Worm (Caenorhabditis elegans): ENCODE data around the gene Y55F3AM.13.

Y55F3AM.13 gene

DNA sequence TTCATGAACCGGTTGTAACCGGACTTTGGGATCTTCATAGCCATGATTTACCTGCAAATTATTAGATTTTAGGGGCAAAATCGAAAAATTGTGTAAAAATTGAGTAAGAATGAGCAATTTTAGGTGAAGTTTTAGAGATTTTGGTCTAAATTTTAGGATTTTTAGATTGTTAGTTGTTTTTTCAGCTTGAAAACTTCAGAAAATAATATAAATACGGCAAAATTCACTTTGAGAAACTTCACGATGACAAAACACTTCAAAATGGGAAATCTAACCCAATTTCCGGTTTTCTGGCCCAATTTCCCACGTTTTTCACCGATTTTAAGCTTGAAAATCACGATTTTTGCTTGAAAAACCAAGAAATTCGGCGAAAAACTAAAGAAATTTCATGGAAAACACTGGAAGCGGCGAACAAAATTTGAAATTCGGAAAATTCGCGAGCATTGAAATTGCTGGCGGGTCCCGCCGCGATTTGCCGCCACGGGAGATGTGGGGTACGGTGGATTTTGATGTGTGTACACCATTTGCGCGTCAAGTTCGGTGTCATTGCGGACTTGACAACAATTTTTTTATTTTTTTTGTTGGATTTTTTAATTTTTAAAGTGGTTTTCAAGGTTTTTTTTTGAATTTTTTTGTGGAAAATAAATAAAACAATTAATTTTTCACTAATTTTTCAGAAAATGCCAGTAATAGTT lies 37.9 kb upstream of the Y55F3AM.13 start, which contains the start of the genes cct-8 and Y55F3AR.2 (continued):
- TF ChIP-seq ceh-82 (tag; optimal IDR thresholded peaks at IDR 0.05): peak; percentile 95 to 99 (median 99)
- TF ChIP-seq fkh-8 (tag; optimal IDR thresholded peaks at IDR 0.05): peak; percentile 99
- peak; percentile 93 for TF ChIP-seq skn-1 (tag; optimal IDR thresholded peaks at IDR 0.05)
- TF ChIP-seq zip-4 (GFP tag; optimal IDR thresholded peaks at IDR 0.05): peak; percentile 97

DNA sequence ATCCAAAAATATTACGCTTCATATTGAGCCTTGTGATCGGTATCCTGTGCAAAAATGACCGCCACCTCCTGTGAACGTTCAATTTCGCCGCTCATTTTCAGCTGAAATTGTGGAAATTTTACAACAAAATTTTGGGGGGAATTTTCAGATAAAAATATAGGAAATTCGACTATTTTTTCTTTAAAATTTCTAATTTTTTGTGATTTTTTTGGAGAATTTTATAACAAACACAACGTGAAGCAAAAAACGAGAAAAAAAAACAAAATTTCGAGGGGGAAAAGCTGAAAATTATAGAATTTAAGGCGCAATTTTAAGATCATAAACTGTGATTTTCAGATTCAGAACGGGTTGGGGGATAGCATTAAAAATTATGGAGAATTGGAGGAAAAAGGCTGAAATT lies 30.8 kb upstream of the Y55F3AM.13 start, which contains the start of gene csn-4:
Gene csn-4 (minus strand): TSS at position 101 of the 400 bp plus-strand sequence.
- TF ChIP-seq nhr-11 (tag; optimal IDR thresholded peaks at IDR 0.05): no peak
- TF ChIP-seq nhr-77 (tag; optimal IDR thresholded peaks at IDR 0.05): no peak
- TF ChIP-seq efl-1 (optimal IDR thresholded peaks at IDR 0.05): no peak
- TF ChIP-seq efl-1 (GFP tag; optimal IDR thresholded peaks at IDR 0.05 in 1 of 2): peak in 1 of 2 experiments; percentile 63
- TF ChIP-seq efl-3 (GFP tag; optimal IDR thresholded peaks at IDR 0.05): no peak
- TF ChIP-seq nhr-20 (tag; optimal IDR thresholded peaks at IDR 0.05): no peak
- TF ChIP-seq egl-13 (tag; optimal IDR thresholded peaks at IDR 0.05): no peak
- TF ChIP-seq hpl-2 (GFP tag; optimal IDR thresholded peaks at IDR 0.05): no peak
- TF ChIP-seq nhr-28 (tag; optimal IDR thresholded peaks at IDR 0.05): no peak

DNA sequence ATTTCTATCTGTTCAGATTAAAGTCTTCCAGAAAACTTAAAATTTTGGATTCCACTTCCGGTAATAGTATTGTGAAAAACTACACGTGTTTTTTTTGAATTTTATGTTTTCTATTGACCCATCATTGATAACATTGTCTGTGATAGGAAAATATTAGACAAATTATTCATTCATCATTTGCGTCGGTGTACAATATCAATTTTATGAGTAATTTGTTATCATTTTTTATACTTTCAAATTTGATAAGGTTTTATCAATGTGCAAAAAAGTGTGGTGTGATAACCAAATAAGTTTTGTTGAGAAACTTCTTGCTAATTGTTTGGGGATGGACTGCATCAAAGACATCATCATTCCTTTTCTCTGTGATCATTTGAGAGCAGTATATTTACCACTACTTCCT lies 19.4 kb upstream of the Y55F3AM.13 start:
- TF ChIP-seq lin-14 (GFP tag; optimal IDR thresholded peaks at IDR 0.05): no peak
- TF ChIP-seq tlp-1 (tag; optimal IDR thresholded peaks at IDR 0.05): peak; percentile 52
- TF ChIP-seq nhr-12 (tag; optimal IDR thresholded peaks at IDR 0.05): no peak
- no peak for TF ChIP-seq tbx-2 (tag; optimal IDR thresholded peaks at IDR 0.05)
- TF ChIP-seq nhr-76 (tag; optimal IDR thresholded peaks at IDR 0.05): no peak
- peak; percentile 88 for TF ChIP-seq elt-2 (tag; optimal IDR thresholded peaks at IDR 0.05)
- peak; percentile 76 for TF ChIP-seq pqm-1 (tag; optimal IDR thresholded peaks at IDR 0.05)
- no peak for TF ChIP-seq Y116A8C.19 (tag; optimal IDR thresholded peaks at IDR 0.05; ENCODE audit: borderline replicate concordance)
- no peak for TF ChIP-seq efl-3 (GFP tag; optimal IDR thresholded peaks at IDR 0.05)
- no peak for TF ChIP-seq aly-2 (tag; optimal IDR thresholded peaks at IDR 0.05)
- TF ChIP-seq jun-1 (tag; optimal IDR thresholded peaks at IDR 0.05): peak; percentile 52

DNA sequence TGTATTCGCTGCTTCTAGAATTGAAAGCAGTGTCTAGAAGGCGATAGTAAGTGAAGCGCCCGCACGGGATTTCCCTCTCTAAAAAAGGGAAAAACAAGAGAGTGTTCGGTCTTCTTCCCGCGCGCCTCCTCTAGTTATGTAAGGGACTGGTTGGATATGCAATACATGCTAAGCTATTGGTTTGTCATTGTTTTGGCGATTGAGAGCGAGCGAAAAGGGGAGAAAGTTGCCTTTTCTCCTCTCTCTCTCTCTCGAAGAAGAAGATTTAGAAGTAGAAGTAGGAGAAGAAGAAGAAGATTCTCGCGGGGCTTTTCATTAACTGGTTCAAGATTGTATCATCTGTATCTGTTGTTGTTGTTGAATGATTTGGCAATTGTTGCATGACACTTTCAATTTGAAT lies 18.0 kb upstream of the Y55F3AM.13 start:
- peak; percentile 92 for TF ChIP-seq blmp-1 (tag; optimal IDR thresholded peaks at IDR 0.05)
- TF ChIP-seq mdl-1 (tag; optimal IDR thresholded peaks at IDR 0.05): no peak

DNA sequence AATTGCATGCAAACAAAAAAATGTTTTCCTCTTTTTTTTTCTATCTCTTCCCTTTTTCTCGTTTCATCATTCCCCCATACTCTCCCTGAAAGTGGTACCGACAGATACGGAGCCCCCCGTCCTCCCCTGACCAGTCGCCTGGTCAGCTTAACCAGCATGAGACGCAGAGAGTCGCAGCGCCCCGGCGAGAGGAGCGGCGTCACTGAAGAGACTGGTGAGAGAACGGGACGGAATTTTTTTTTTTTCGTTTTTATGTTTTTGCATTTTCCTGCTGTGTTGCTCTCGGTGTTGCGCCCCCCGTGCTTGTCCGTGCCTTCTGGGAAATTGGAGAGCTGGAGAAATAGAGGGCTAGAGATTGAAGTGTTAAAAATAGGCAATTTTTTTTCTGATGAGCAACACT lies 14.3 kb upstream of the Y55F3AM.13 start:
- TF ChIP-seq tlp-1 (tag; optimal IDR thresholded peaks at IDR 0.05) (no peak), hpl-2 (GFP tag; optimal IDR thresholded peaks at IDR 0.05) (no peak), fkh-4 (tag; optimal IDR thresholded peaks at IDR 0.05; ENCODE audit: borderline replicate concordance) (no peak), dpl-1 (GFP tag; optimal IDR thresholded peaks at IDR 0.05) (peak in 2 of 3 experiments; percentile 8 to 37), mef-2 (tag; optimal IDR thresholded peaks at IDR 0.05) (no peak), aly-2 (tag; optimal IDR thresholded peaks at IDR 0.05) (peak; percentile 60), rnt-1 (tag; optimal IDR thresholded peaks at IDR 0.05) (peak; percentile 71), C04F5.9 (tag; optimal IDR thresholded peaks at IDR 0.05) (peak; percentile 46), Y116A8C.19 (tag; optimal IDR thresholded peaks at IDR 0.05; ENCODE audit: borderline replicate concordance) (no peak), jun-1 (tag; optimal IDR thresholded peaks at IDR 0.05) (peak; percentile 91), aha-1 (tag; optimal IDR thresholded peaks at IDR 0.05) (no peak), elt-3 (tag; optimal IDR thresholded peaks at IDR 0.05) (no peak), lin-35 (GFP tag; optimal IDR thresholded peaks at IDR 0.05) (peak in 1 of 2 experiments; percentile 62), nhr-28 (tag; optimal IDR thresholded peaks at IDR 0.05) (no peak), ceh-63 (GFP tag; optimal IDR thresholded peaks at IDR 0.05) (no peak), C34B4.2 (tag; optimal IDR thresholded peaks at IDR 0.05) (no peak), nhr-20 (tag; optimal IDR thresholded peaks at IDR 0.05) (peak; percentile 22), C16A3.4 (tag; optimal IDR thresholded peaks at IDR 0.05) (peak; percentile 34), unc-30 (tag; optimal IDR thresholded peaks at IDR 0.05) (peak; percentile 89), hlh-4 (tag; optimal IDR thresholded peaks at IDR 0.05) (no peak), efl-3 (GFP tag; optimal IDR thresholded peaks at IDR 0.05) (no peak), pag-3 (tag; optimal IDR thresholded peaks at IDR 0.05; ENCODE audit: borderline replicate concordance, insufficient read depth) (peak; percentile 22), F16B12.6 (tag; optimal IDR thresholded peaks at IDR 0.05) (peak; percentile 10), nhr-77 (tag; optimal IDR thresholded peaks at IDR 0.05) (peak; percentile 77), efl-1 (optimal IDR thresholded peaks at IDR 0.05) (peak; percentile 64 to 71), efl-1 (GFP tag; optimal IDR thresholded peaks at IDR 0.05 in 1 of 2) (peak; percentile 35 to 93), pax-3 (tag; optimal IDR thresholded peaks at IDR 0.05) (peak; percentile 61), unc-98 (GFP tag; IDR thresholded peaks at IDR 0.05) (no peak), pqm-1 (tag; optimal IDR thresholded peaks at IDR 0.05) (no peak)
